Fruit fly (Drosophila melanogaster) whole organism, embryonic: ENCODE data around the gene CG7518.

ENCODE experiments used
- Aef1 ChIP-seq: fragments of 200-800 bp; sonication (Bioruptor generic); IDR thresholded peaks from 3 replicates; pipeline ENCODE4 v1.3.6; 2022; ENCODE audit warnings: missing biosample characterization, missing genetic modification characterization
- CG10147 ChIP-seq: fragments of 200-800 bp; sonication (Bioruptor generic); optimal IDR thresholded peaks from 2 replicates; lab custom pipeline; 2019; ENCODE audit warnings: missing biosample characterization, mild to moderate bottlenecking, missing genetic modification characterization, moderate library complexity
- CG10543 ChIP-seq: fragments of 200-800 bp; sonication (Bioruptor generic); optimal IDR thresholded peaks from 3 replicates; lab custom pipeline; 2017; ENCODE audit warnings: missing biosample characterization, mild to moderate bottlenecking, missing genetic modification characterization, moderate library complexity
- CG11723 ChIP-seq: fragments of 200-800 bp; sonication (Bioruptor generic); optimal IDR thresholded peaks from 2 replicates; lab custom pipeline; 2017; ENCODE audit warnings: missing biosample characterization, mild to moderate bottlenecking, missing genetic modification characterization
- CG12104 ChIP-seq: fragments of 200-800 bp; sonication (Bioruptor generic); optimal IDR thresholded peaks from 3 replicates; lab custom pipeline; 2016; ENCODE audit warnings: missing biosample characterization, missing genetic modification characterization
- CG12299 ChIP-seq: fragments of 200-800 bp; sonication (Bioruptor generic); optimal IDR thresholded peaks from 2 replicates; lab custom pipeline; 2018; ENCODE audit warnings: missing biosample characterization, mild to moderate bottlenecking, missing genetic modification characterization
- CG1602 ChIP-seq: fragments of 200-800 bp; sonication (Bioruptor generic); optimal IDR thresholded peaks from 3 replicates; lab custom pipeline; 2016; ENCODE audit warnings: missing biosample characterization, missing genetic modification characterization
- CG17912 ChIP-seq: fragments of 200-800 bp; sonication (Bioruptor generic); optimal IDR thresholded peaks from 2 replicates; lab custom pipeline; 2018; ENCODE audit warnings: missing biosample characterization, mild to moderate bottlenecking, missing genetic modification characterization
- CG1792 ChIP-seq: fragments of 200-800 bp; sonication (Bioruptor generic); optimal IDR thresholded peaks from 2 replicates; lab custom pipeline; 2016; ENCODE audit warnings: missing biosample characterization, missing genetic modification characterization
- CG18599 ChIP-seq: fragments of 200-800 bp; sonication (Bioruptor generic); optimal IDR thresholded peaks from 3 replicates; lab custom pipeline; 2017; ENCODE audit warnings: missing biosample characterization, missing genetic modification characterization, mild to moderate bottlenecking, moderate library complexity, missing genetic modification reagents
- CG18764 ChIP-seq: fragments of 200-800 bp; sonication (Bioruptor generic); optimal IDR thresholded peaks from 3 replicates; lab custom pipeline; 2016; ENCODE audit warnings: missing biosample characterization, missing genetic modification characterization
- CG3065 ChIP-seq: fragments of 200-800 bp; sonication (Bioruptor generic); optimal IDR thresholded peaks from 2 replicates; lab custom pipeline; 2016; ENCODE audit warnings: missing biosample characterization, missing genetic modification characterization
- CG33557 ChIP-seq: fragments of 200-800 bp; sonication (Bioruptor generic); optimal IDR thresholded peaks from 2 replicates; lab custom pipeline; 2019; ENCODE audit warnings: missing biosample characterization, mild to moderate bottlenecking, missing genetic modification characterization, moderate library complexity
- CG34376 ChIP-seq: fragments of 200-800 bp; sonication (Bioruptor generic); optimal IDR thresholded peaks from 2 replicates; lab custom pipeline; 2018; ENCODE audit warnings: missing biosample characterization, mild to moderate bottlenecking, missing genetic modification characterization
- CG34422 ChIP-seq: fragments of 200-800 bp; sonication (Bioruptor generic); IDR thresholded peaks from 3 replicates; pipeline ENCODE4 v1.3.6; 2022; ENCODE audit warnings: missing biosample characterization, missing genetic modification characterization
- CG3838 ChIP-seq: fragments of 200-800 bp; sonication (Bioruptor generic); optimal IDR thresholded peaks from 3 replicates; lab custom pipeline; 2016; ENCODE audit warnings: missing biosample characterization, missing genetic modification characterization
- CG3847 ChIP-seq: fragments of 200-800 bp; sonication (Bioruptor generic); IDR thresholded peaks from 2 replicates; pipeline ENCODE4 v1.3.6; 2022; ENCODE audit warnings: missing biosample characterization, missing genetic modification characterization
- CG6683 ChIP-seq: fragments of 200-800 bp; sonication (Bioruptor generic); optimal IDR thresholded peaks from 2 replicates; lab custom pipeline; 2017; ENCODE audit warnings: missing biosample characterization, mild to moderate bottlenecking, missing genetic modification characterization, missing genetic modification reagents
- CG6765 ChIP-seq: fragments of 200-800 bp; sonication (Bioruptor generic); optimal IDR thresholded peaks from 3 replicates; lab custom pipeline; 2017; ENCODE audit warnings: missing biosample characterization, mild to moderate bottlenecking, missing genetic modification characterization
- CG8290 ChIP-seq, 3 experiments: fragments of 200-800 bp; sonication (Bioruptor generic); optimal IDR thresholded peaks; 2 replicates each; lab custom pipeline; 2016 to 2019; ENCODE audit warnings: missing biosample characterization in 3 of 3, missing genetic modification characterization in 3 of 3, mild to moderate bottlenecking in 2 of 3, moderate library complexity in 1 of 3
- CG8359 ChIP-seq: fragments of 200-800 bp; sonication (Bioruptor generic); optimal IDR thresholded peaks from 2 replicates; lab custom pipeline; 2017; ENCODE audit warnings: missing biosample characterization, mild to moderate bottlenecking, missing genetic modification characterization, borderline replicate concordance
- CG9609 ChIP-seq: fragments of 200-800 bp; sonication (Bioruptor generic); optimal IDR thresholded peaks from 3 replicates; lab custom pipeline; 2016; ENCODE audit warnings: missing biosample characterization, missing genetic modification characterization
- Dad ChIP-seq: fragments of 200-800 bp; sonication (Bioruptor generic); optimal IDR thresholded peaks from 3 replicates; lab custom pipeline; 2016; ENCODE audit warnings: missing biosample characterization, missing genetic modification characterization
- Fer2 ChIP-seq: fragments of 200-800 bp; sonication (Bioruptor generic); optimal IDR thresholded peaks from 2 replicates; lab custom pipeline; 2018; ENCODE audit warnings: missing biosample characterization, mild to moderate bottlenecking, missing genetic modification characterization, moderate library complexity
- Fer3 ChIP-seq: fragments of 200-800 bp; sonication (Bioruptor generic); optimal IDR thresholded peaks from 2 replicates; lab custom pipeline; 2018; ENCODE audit warnings: missing biosample characterization, mild to moderate bottlenecking, missing genetic modification characterization, moderate library complexity
- HLH3B ChIP-seq: fragments of 200-800 bp; sonication (Bioruptor generic); IDR thresholded peaks from 2 replicates; pipeline ENCODE4 v1.3.6; 2022; ENCODE audit warnings: missing biosample characterization, missing genetic modification characterization
- HLH54F ChIP-seq: fragments of 200-800 bp; sonication (Bioruptor generic); optimal IDR thresholded peaks from 3 replicates; lab custom pipeline; 2016; ENCODE audit warnings: missing biosample characterization, missing genetic modification characterization
- Kr ChIP-seq: fragments of 200-800 bp; sonication (Bioruptor generic); optimal IDR thresholded peaks from 2 replicates; lab custom pipeline; 2017; ENCODE audit warnings: missing biosample characterization, mild to moderate bottlenecking, missing genetic modification characterization
- Ravus ChIP-seq: fragments of 200-800 bp; sonication (Bioruptor generic); IDR thresholded peaks from 2 replicates; pipeline ENCODE4 v1.3.6; 2022; ENCODE audit warnings: missing biosample characterization, missing genetic modification characterization
- Spps ChIP-seq: fragments of 200-800 bp; sonication (Bioruptor generic); optimal IDR thresholded peaks from 2 replicates; lab custom pipeline; 2018; ENCODE audit warnings: missing biosample characterization, mild to moderate bottlenecking, missing genetic modification characterization
- abd-A ChIP-seq: fragments of 200-800 bp; sonication (Bioruptor generic); optimal IDR thresholded peaks from 3 replicates; lab custom pipeline; 2019; ENCODE audit warnings: missing biosample characterization, mild to moderate bottlenecking, missing genetic modification characterization, moderate library complexity
- al ChIP-seq: fragments of 200-800 bp; sonication (Bioruptor generic); IDR thresholded peaks from 2 replicates; pipeline ENCODE4 v1.3.6; 2022; ENCODE audit warnings: missing biosample characterization, missing genetic modification characterization
- aop ChIP-seq: fragments of 200-800 bp; sonication (Bioruptor generic); IDR thresholded peaks from 2 replicates; pipeline ENCODE4 v1.3.6; 2022; ENCODE audit warnings: missing biosample characterization, missing genetic modification characterization
- bcd ChIP-seq: fragments of 200-800 bp; sonication (Bioruptor generic); optimal IDR thresholded peaks from 2 replicates; lab custom pipeline; 2017; ENCODE audit warnings: missing biosample characterization, mild to moderate bottlenecking, missing genetic modification characterization
- cg ChIP-seq: fragments of 200-800 bp; sonication (Bioruptor generic); optimal IDR thresholded peaks from 3 replicates; lab custom pipeline; 2019; ENCODE audit warnings: missing biosample characterization, mild to moderate bottlenecking, missing genetic modification characterization, moderate library complexity
- chm ChIP-seq: fragments of 200-800 bp; sonication (Bioruptor generic); IDR thresholded peaks from 2 replicates; pipeline ENCODE4 v1.3.6; 2022; ENCODE audit warnings: missing biosample characterization, missing genetic modification characterization
- chn ChIP-seq: fragments of 200-800 bp; sonication (Bioruptor generic); optimal IDR thresholded peaks from 2 replicates; lab custom pipeline; 2016; ENCODE audit warnings: missing biosample characterization, missing genetic modification characterization
- dysf ChIP-seq: fragments of 200-800 bp; sonication (Bioruptor generic); IDR thresholded peaks from 3 replicates; pipeline ENCODE4 v1.3.6; 2022; ENCODE audit warnings: missing biosample characterization, missing genetic modification characterization
- esg ChIP-seq: fragments of 200-800 bp; sonication (Bioruptor generic); conservative IDR thresholded peaks from 2 replicates; pipeline ENCODE4 v1.3.6; 2022; ENCODE audit warnings: missing biosample characterization, missing genetic modification characterization
- jumu ChIP-seq: fragments of 200-800 bp; sonication (Bioruptor generic); optimal IDR thresholded peaks from 3 replicates; lab custom pipeline; 2016; ENCODE audit warnings: missing biosample characterization, missing genetic modification characterization
- kay ChIP-seq: fragments of 200-800 bp; sonication (Bioruptor generic); optimal IDR thresholded peaks from 2 replicates; lab custom pipeline; 2016; ENCODE audit warnings: missing biosample characterization, missing genetic modification characterization
- maf-S ChIP-seq: fragments of 200-800 bp; sonication (Bioruptor generic); optimal IDR thresholded peaks from 2 replicates; lab custom pipeline; 2016; ENCODE audit warnings: missing biosample characterization, missing genetic modification characterization
- mirr ChIP-seq: fragments of 200-800 bp; sonication (Bioruptor generic); optimal IDR thresholded peaks from 3 replicates; lab custom pipeline; 2018; ENCODE audit warnings: missing biosample characterization, mild to moderate bottlenecking, missing genetic modification characterization
- mld ChIP-seq: fragments of 200-800 bp; sonication (Bioruptor generic); IDR thresholded peaks from 3 replicates; pipeline ENCODE4 v1.3.6; 2022; ENCODE audit warnings: missing biosample characterization, missing genetic modification characterization; ENCODE audit not compliant: partially characterized antibody
- ranshi ChIP-seq: fragments of 200-800 bp; sonication (Bioruptor generic); IDR thresholded peaks from 2 replicates; pipeline ENCODE4 v1.3.6; 2022; ENCODE audit warnings: missing biosample characterization, missing genetic modification characterization
- row ChIP-seq: fragments of 200-800 bp; sonication (Bioruptor generic); IDR thresholded peaks from 3 replicates; pipeline ENCODE4 v1.3.6; 2022; ENCODE audit warnings: missing biosample characterization, missing genetic modification characterization
- sisA ChIP-seq: fragments of 200-800 bp; sonication (Bioruptor generic); IDR thresholded peaks from 2 replicates; pipeline ENCODE4 v1.3.6; 2022; ENCODE audit warnings: missing biosample characterization, missing genetic modification characterization
- unpg ChIP-seq: fragments of 200-800 bp; sonication (Bioruptor generic); optimal IDR thresholded peaks from 3 replicates; lab custom pipeline; 2018; ENCODE audit warnings: missing biosample characterization, mild to moderate bottlenecking, missing genetic modification characterization, moderate library complexity

Gene CG7518

DNA sequence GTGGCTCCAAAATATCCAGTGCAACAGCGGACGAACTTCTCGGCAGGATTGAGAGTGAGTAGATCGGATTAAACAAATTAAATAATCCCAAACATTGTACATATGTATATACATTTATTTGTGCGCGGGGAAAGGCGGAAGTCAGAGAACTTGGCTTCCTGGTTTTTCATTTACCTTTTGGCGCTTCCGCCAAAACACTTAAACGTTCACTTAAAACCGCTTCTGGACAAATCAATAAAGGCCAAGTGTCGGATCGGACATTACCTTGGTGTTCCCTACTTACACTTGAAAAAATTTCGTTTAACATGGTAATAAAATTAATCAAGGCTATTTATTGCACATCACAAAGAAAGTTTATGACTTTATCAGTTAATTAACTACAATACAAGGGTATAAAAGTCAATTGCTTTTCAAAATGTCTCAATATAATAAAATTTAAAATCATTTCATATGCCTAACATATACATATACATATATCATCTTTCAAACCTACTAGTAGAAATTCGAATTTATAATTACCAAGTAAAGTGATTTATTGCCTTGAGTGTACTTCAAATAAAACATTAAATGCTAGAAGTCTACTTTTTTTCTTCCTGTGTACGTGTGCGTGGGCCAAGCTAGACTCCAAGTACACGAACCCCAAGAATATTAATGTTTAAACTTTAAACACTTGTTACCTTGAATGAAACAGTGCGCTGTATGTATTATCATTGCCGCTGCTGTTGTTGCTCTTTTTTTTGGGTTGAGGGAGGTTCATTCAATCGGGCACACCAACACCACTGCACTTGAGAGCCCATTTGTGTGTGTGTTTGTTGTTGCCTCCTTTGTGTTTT, 16.3 kb upstream of the CG7518 start (continued):
- peak; percentile 40 for TF ChIP-seq CG18764 (GFP tag; lab: Kevin White, UChicago)
- TF ChIP-seq sisA: peak; percentile 57
- peak; percentile 55; the same call in 2 of the 3 replicates for TF ChIP-seq Aef1 (GFP tag; lab: Robert Waterston, UW)
- TF ChIP-seq Ravus (GFP tag; lab: Robert Waterston, UW): no peak
- TF ChIP-seq Kr (GFP tag; lab: Kevin White, UChicago): no peak
- TF ChIP-seq row (GFP tag; lab: Robert Waterston, UW): peak; percentile 60; the same call in 2 of the 3 replicates
- TF ChIP-seq dysf (GFP tag; lab: Robert Waterston, UW): peak; percentile 71
- TF ChIP-seq cg (GFP tag; lab: Kevin White, UChicago): no peak
- no peak for TF ChIP-seq CG9609 (GFP tag; lab: Kevin White, UChicago)
- TF ChIP-seq CG34422 (GFP tag; lab: Robert Waterston, UW): 0 out of 3 replicates have a peak, but pooled peaks have one; percentile 6
- TF ChIP-seq jumu (GFP tag; lab: Kevin White, UChicago): peak; percentile 22
- TF ChIP-seq CG12299 (tag; lab: Kevin White, UChicago): peak; percentile 46
- TF ChIP-seq chm (GFP tag; lab: Robert Waterston, UW): no peak; the same call in 1 of the 2 replicates
- no peak for TF ChIP-seq Spps
- peak; percentile 16 for TF ChIP-seq CG3065
- no peak for TF ChIP-seq mld (GFP tag; lab: Robert Waterston, UW)
- TF ChIP-seq maf-S (GFP tag; lab: Kevin White, UChicago): no peak
- peak; percentile 57 for TF ChIP-seq esg (GFP tag; lab: Robert Waterston, UW)
- TF ChIP-seq CG6765 (GFP tag; lab: Kevin White, UChicago): peak; percentile 53
- no peak for TF ChIP-seq abd-A (tag; lab: Kevin White, UChicago)
- peak; percentile 46 for TF ChIP-seq CG1602
- no peak for TF ChIP-seq mirr
- peak; percentile 40 for TF ChIP-seq Fer2
- TF ChIP-seq CG17912 (GFP tag; lab: Kevin White, UChicago): no peak
- no peak for TF ChIP-seq Dad (GFP tag; lab: Kevin White, UChicago)
- no peak for TF ChIP-seq CG6683 (GFP tag; lab: Kevin White, UChicago)
- TF ChIP-seq CG18599 (GFP tag; lab: Kevin White, UChicago): peak; percentile 68
- peak; percentile 47 for TF ChIP-seq CG11723 (GFP tag; lab: Kevin White, UChicago)
- peak; percentile 71 for TF ChIP-seq bcd (GFP tag; lab: Kevin White, UChicago)
- peak; percentile 72 for TF ChIP-seq Fer3 (tag; lab: Kevin White, UChicago)
- TF ChIP-seq CG12104 (GFP tag; lab: Kevin White, UChicago): peak; percentile 78
- TF ChIP-seq CG8290 (GFP tag; optimal IDR thresholded peaks at IDR 0.05; lab: Kevin White, UChicago): no peak
- TF ChIP-seq CG8290 (tag; optimal IDR thresholded peaks at IDR 0.05; lab: Kevin White, UChicago): peak in 1 of 2 experiments; percentile 48
- no peak for TF ChIP-seq aop (GFP tag; lab: Robert Waterston, UW)
- TF ChIP-seq al: 0 out of 2 replicates have a peak, but pooled peaks have one; percentile 27
- TF ChIP-seq ranshi (GFP tag; lab: Robert Waterston, UW): peak; percentile 41; the same call in 1 of the 2 replicates
- peak; percentile 4 for TF ChIP-seq HLH54F
- no peak for TF ChIP-seq CG3847 (GFP tag; lab: Robert Waterston, UW)
- peak; percentile 13 for TF ChIP-seq kay
- no peak for TF ChIP-seq CG8359 (GFP tag; lab: Kevin White, UChicago)
- TF ChIP-seq CG33557: no peak
- TF ChIP-seq CG10147 (GFP tag; lab: Kevin White, UChicago): no peak
- TF ChIP-seq CG3838: peak; percentile 43
- no peak for TF ChIP-seq CG34376 (GFP tag; lab: Kevin White, UChicago)
- peak; percentile 31 for TF ChIP-seq chn (GFP tag; lab: Kevin White, UChicago)
- TF ChIP-seq HLH3B: peak; percentile 51
- no peak for TF ChIP-seq CG1792 (GFP tag; lab: Kevin White, UChicago)
- peak; percentile 66 for TF ChIP-seq unpg
- no peak for TF ChIP-seq CG10543 (GFP tag; lab: Kevin White, UChicago)
